Worm (Caenorhabditis elegans) whole organism, midembryonic: ENCODE data around the gene eat-17.
A peak's percentile ranks its signal among the peaks of the same experiment; 100 is the strongest.

Experiments
- T22C8.4 ChIP-seq: fragments of 200-800 bp; sonication (Bioruptor generic); IDR thresholded peaks from 2 replicates; pipeline ENCODE4 v1.3.6; 2022; ENCODE audit warnings: missing genetic modification characterization, missing compliant biosample characterization
- cog-1 ChIP-seq: sonication (generic microtip); optimal IDR thresholded peaks from 2 replicates; lab custom pipeline; 2016; ENCODE audit warnings: missing genetic modification characterization, missing compliant biosample characterization
- flt-1 ChIP-seq: fragments of 200-800 bp; sonication (Bioruptor generic); IDR thresholded peaks from 2 replicates; pipeline ENCODE4 v1.3.6; 2022; ENCODE audit warnings: missing genetic modification characterization, missing compliant biosample characterization
- klf-2 ChIP-seq: fragments of 200-800 bp; sonication (Bioruptor generic); conservative IDR thresholded peaks from 2 replicates; pipeline ENCODE4 v1.3.6; 2022; ENCODE audit warnings: missing genetic modification reagents, missing genetic modification characterization, missing compliant biosample characterization
- med-1 ChIP-seq: sonication (generic microtip); optimal IDR thresholded peaks from 2 replicates; lab custom pipeline; 2017; ENCODE audit warnings: missing genetic modification characterization, mild to moderate bottlenecking, missing compliant biosample characterization, antibody characterized with exemption, missing genetic modification reagents; ENCODE audit not compliant: insufficient read depth
- ref-1 ChIP-seq: fragments of 200-800 bp; sonication (Bioruptor generic); conservative IDR thresholded peaks from 2 replicates; pipeline ENCODE4 v1.3.6; 2022; ENCODE audit warnings: missing genetic modification reagents, missing genetic modification characterization, missing compliant biosample characterization
- tab-1 ChIP-seq: fragments of 200-800 bp; sonication (Bioruptor generic); IDR thresholded peaks from 2 replicates; pipeline ENCODE4 v1.3.6; 2022; ENCODE audit warnings: missing genetic modification characterization, missing compliant biosample characterization
- ztf-23 ChIP-seq: fragments of 200-800 bp; sonication (Bioruptor generic); IDR thresholded peaks from 2 replicates; pipeline ENCODE4 v1.3.6; 2022; ENCODE audit warnings: missing genetic modification reagents, missing genetic modification characterization, missing compliant biosample characterization
- ztf-29 ChIP-seq: fragments of 200-800 bp; sonication (Bioruptor generic); IDR thresholded peaks from 2 replicates; pipeline ENCODE4 v1.3.6; 2022; ENCODE audit warnings: missing genetic modification reagents, missing genetic modification characterization, missing compliant biosample characterization

Gene eat-17

ce11 chrX:16363637-16364036 lies 53.0 kb downstream of the eat-17 start:
- TF ChIP-seq tab-1 (GFP tag; lab: Robert Waterston, UW): no peak
- TF ChIP-seq med-1 (GFP tag; lab: Kevin White, UChicago): no peak
- no peak for TF ChIP-seq ztf-23 (GFP tag; lab: Robert Waterston, UW)
- TF ChIP-seq klf-2: no peak
- TF ChIP-seq flt-1 (GFP tag; lab: Robert Waterston, UW): no peak
- no peak for TF ChIP-seq ref-1
- no peak for TF ChIP-seq T22C8.4 (GFP tag; lab: Robert Waterston, UW)
- TF ChIP-seq cog-1 (tag; lab: Kevin White, UChicago): no peak
- TF ChIP-seq ztf-29: no peak

ce11 chrX:16361001-16361400 lies 55.6 kb downstream of the eat-17 start:
- TF ChIP-seq ref-1: no peak
- TF ChIP-seq cog-1 (tag; lab: Kevin White, UChicago): no peak
- no peak for TF ChIP-seq ztf-23 (GFP tag; lab: Robert Waterston, UW)
- TF ChIP-seq ztf-29: no peak
- no peak for TF ChIP-seq med-1 (GFP tag; lab: Kevin White, UChicago)
- TF ChIP-seq flt-1 (GFP tag; lab: Robert Waterston, UW): no peak
- TF ChIP-seq tab-1 (GFP tag; lab: Robert Waterston, UW): no peak
- no peak for TF ChIP-seq klf-2
- no peak for TF ChIP-seq T22C8.4 (GFP tag; lab: Robert Waterston, UW)

- TF ChIP-seq ref-1 (no peak), ztf-29 (no peak), flt-1 (GFP tag; lab: Robert Waterston, UW) (no peak), tab-1 (GFP tag; lab: Robert Waterston, UW) (0 out of 2 replicates have a peak, but pooled peaks have one; percentile 54), T22C8.4 (GFP tag; lab: Robert Waterston, UW) (no peak)
Measured at ce11 chrX:16357531-16357930, 59.1 kb downstream of the eat-17 start.

- no peak for TF ChIP-seq T22C8.4 (GFP tag; lab: Robert Waterston, UW)
- TF ChIP-seq ref-1: no peak
- no peak for TF ChIP-seq cog-1 (tag; lab: Kevin White, UChicago)
- no peak for TF ChIP-seq ztf-29
- TF ChIP-seq flt-1 (GFP tag; lab: Robert Waterston, UW): no peak
- no peak for TF ChIP-seq med-1 (GFP tag; lab: Kevin White, UChicago)
- TF ChIP-seq klf-2: no peak
- TF ChIP-seq tab-1 (GFP tag; lab: Robert Waterston, UW): no peak
- TF ChIP-seq ztf-23 (GFP tag; lab: Robert Waterston, UW): no peak
Measured at ce11 chrX:16356341-16356740, 60.3 kb downstream of the eat-17 start.

ce11 chrX:16354598-16355211 lies 61.9 kb downstream of the eat-17 start, which contains the start of gene nhr-28:
TSS of gene nhr-28 (plus strand) at chrX:16354976.
- TF ChIP-seq klf-2 (no peak), flt-1 (GFP tag; lab: Robert Waterston, UW) (no peak), ztf-29 (no peak), ref-1 (no peak), tab-1 (GFP tag; lab: Robert Waterston, UW) (no peak), cog-1 (tag; lab: Kevin White, UChicago) (no peak), T22C8.4 (GFP tag; lab: Robert Waterston, UW) (no peak), ztf-23 (GFP tag; lab: Robert Waterston, UW) (no peak), med-1 (GFP tag; lab: Kevin White, UChicago) (no peak)

ce11 chrX:16352503-16352902 lies 64.1 kb downstream of the eat-17 start:
- TF ChIP-seq med-1 (GFP tag; lab: Kevin White, UChicago): no peak
- TF ChIP-seq ztf-23 (GFP tag; lab: Robert Waterston, UW): no peak
- no peak for TF ChIP-seq ref-1
- no peak for TF ChIP-seq tab-1 (GFP tag; lab: Robert Waterston, UW)
- no peak for TF ChIP-seq flt-1 (GFP tag; lab: Robert Waterston, UW)
- no peak for TF ChIP-seq ztf-29
- TF ChIP-seq klf-2: no peak
- no peak for TF ChIP-seq T22C8.4 (GFP tag; lab: Robert Waterston, UW)
- no peak for TF ChIP-seq cog-1 (tag; lab: Kevin White, UChicago)
